Fruit fly (Drosophila melanogaster) whole organism, pupa: ENCODE results near the gene CG46457.

Experiments
- CG10348 ChIP-seq: fragments of 200-800 bp; sonication (Bioruptor generic); IDR thresholded peaks from 2 replicates; pipeline ENCODE4 v1.3.6; 2022; ENCODE audit warnings: missing biosample characterization, missing genetic modification characterization
- CG12605 ChIP-seq: fragments of 200-800 bp; sonication (Bioruptor generic); IDR thresholded peaks from 2 replicates; pipeline ENCODE4 v1.3.6; 2022; ENCODE audit warnings: missing biosample characterization, missing genetic modification characterization
- CG13204 ChIP-seq: fragments of 200-800 bp; sonication (Bioruptor generic); optimal IDR thresholded peaks from 2 replicates; lab custom pipeline; 2018; ENCODE audit warnings: missing biosample characterization, mild to moderate bottlenecking, missing genetic modification characterization, moderate library complexity
- CG14655 ChIP-seq: fragments of 200-800 bp; sonication (Bioruptor generic); optimal IDR thresholded peaks from 3 replicates; lab custom pipeline; 2017; ENCODE audit warnings: mild to moderate bottlenecking, missing biosample characterization, missing genetic modification reagents, missing genetic modification characterization
- CG15710 ChIP-seq: fragments of 200-800 bp; sonication (Bioruptor generic); optimal IDR thresholded peaks from 2 replicates; lab custom pipeline; 2018; ENCODE audit warnings: missing biosample characterization, mild to moderate bottlenecking, missing genetic modification characterization, moderate library complexity
- CG17806 ChIP-seq: fragments of 200-800 bp; sonication (Bioruptor generic); optimal IDR thresholded peaks from 2 replicates; lab custom pipeline; 2018; ENCODE audit warnings: missing biosample characterization, mild to moderate bottlenecking, missing genetic modification characterization, moderate library complexity
- CG32121 ChIP-seq: fragments of 200-800 bp; sonication (Bioruptor generic); IDR thresholded peaks from 2 replicates; pipeline ENCODE4 v1.3.6; 2022; ENCODE audit warnings: missing biosample characterization, missing genetic modification characterization
- CG34367 ChIP-seq: fragments of 200-800 bp; sonication (Bioruptor generic); optimal IDR thresholded peaks from 2 replicates; lab custom pipeline; 2018; ENCODE audit warnings: missing biosample characterization, mild to moderate bottlenecking, missing genetic modification characterization
- CG4496 ChIP-seq: fragments of 200-800 bp; sonication (Bioruptor generic); IDR thresholded peaks from 3 replicates; pipeline ENCODE4 v1.3.6; 2022; ENCODE audit warnings: missing biosample characterization, missing genetic modification characterization
- CG8159 ChIP-seq: fragments of 200-800 bp; sonication (Bioruptor generic); optimal IDR thresholded peaks from 3 replicates; lab custom pipeline; 2018; ENCODE audit warnings: missing biosample characterization, mild to moderate bottlenecking, missing genetic modification characterization, moderate library complexity
- CG8301 ChIP-seq: fragments of 200-800 bp; sonication (Bioruptor generic); optimal IDR thresholded peaks from 2 replicates; lab custom pipeline; 2018; ENCODE audit warnings: missing biosample characterization, mild to moderate bottlenecking, missing genetic modification characterization
- CG9948 ChIP-seq: fragments of 200-800 bp; sonication (Bioruptor generic); optimal IDR thresholded peaks from 2 replicates; lab custom pipeline; 2018; ENCODE audit warnings: missing biosample characterization, mild to moderate bottlenecking, missing genetic modification characterization, moderate library complexity
- D1 ChIP-seq: fragments of 200-800 bp; sonication (Bioruptor generic); optimal IDR thresholded peaks from 2 replicates; lab custom pipeline; 2018; ENCODE audit warnings: missing biosample characterization, mild to moderate bottlenecking, missing genetic modification characterization, moderate library complexity
- EcR ChIP-seq: fragments of 200-800 bp; sonication (Bioruptor generic); optimal IDR thresholded peaks from 3 replicates; lab custom pipeline; 2019; ENCODE audit warnings: missing biosample characterization, missing genetic modification characterization, mild to moderate bottlenecking, moderate library complexity, missing genetic modification reagents
- Ets98B ChIP-seq: fragments of 200-800 bp; sonication (Bioruptor generic); IDR thresholded peaks from 2 replicates; pipeline ENCODE4 v1.3.6; 2022; ENCODE audit warnings: missing biosample characterization, missing genetic modification characterization
- Pif1A ChIP-seq: fragments of 200-800 bp; sonication (Bioruptor generic); optimal IDR thresholded peaks from 3 replicates; lab custom pipeline; 2016; ENCODE audit warnings: missing biosample characterization, missing genetic modification characterization
- Pif1B ChIP-seq: fragments of 200-800 bp; sonication (Bioruptor generic); optimal IDR thresholded peaks from 3 replicates; lab custom pipeline; 2016; ENCODE audit warnings: missing biosample characterization, missing genetic modification characterization
- Snoo ChIP-seq: fragments of 200-800 bp; sonication (Bioruptor generic); optimal IDR thresholded peaks from 3 replicates; lab custom pipeline; 2017; ENCODE audit warnings: missing biosample characterization, mild to moderate bottlenecking, missing genetic modification characterization, inconsistent platforms
- fd96Ca ChIP-seq: fragments of 200-800 bp; sonication (Bioruptor generic); IDR thresholded peaks from 3 replicates; pipeline ENCODE4 v1.3.6; 2022; ENCODE audit warnings: missing biosample characterization, missing genetic modification characterization
- gl ChIP-seq: fragments of 200-800 bp; sonication (Bioruptor generic); optimal IDR thresholded peaks from 2 replicates; lab custom pipeline; 2018; ENCODE audit warnings: missing biosample characterization, mild to moderate bottlenecking, missing genetic modification characterization
- rn ChIP-seq: fragments of 200-800 bp; sonication (Bioruptor generic); IDR thresholded peaks from 2 replicates; pipeline ENCODE4 v1.3.6; 2022; ENCODE audit warnings: missing biosample characterization, missing genetic modification characterization

The CG46457 gene

dm6 chr3R:13547729-13548440 lies 18.7 kb upstream of the CG46457 start:
- TF ChIP-seq Pif1B (no peak), CG12605 (GFP tag; lab: Robert Waterston, UW) (no peak), CG34367 (no peak), CG8301 (tag; lab: Kevin White, UChicago) (no peak), CG9948 (tag; lab: Kevin White, UChicago) (no peak), D1 (no peak), CG14655 (GFP tag; lab: Kevin White, UChicago) (peak; percentile 15), Snoo (no peak), CG8159 (tag; lab: Kevin White, UChicago) (peak; percentile 17)

DNA sequence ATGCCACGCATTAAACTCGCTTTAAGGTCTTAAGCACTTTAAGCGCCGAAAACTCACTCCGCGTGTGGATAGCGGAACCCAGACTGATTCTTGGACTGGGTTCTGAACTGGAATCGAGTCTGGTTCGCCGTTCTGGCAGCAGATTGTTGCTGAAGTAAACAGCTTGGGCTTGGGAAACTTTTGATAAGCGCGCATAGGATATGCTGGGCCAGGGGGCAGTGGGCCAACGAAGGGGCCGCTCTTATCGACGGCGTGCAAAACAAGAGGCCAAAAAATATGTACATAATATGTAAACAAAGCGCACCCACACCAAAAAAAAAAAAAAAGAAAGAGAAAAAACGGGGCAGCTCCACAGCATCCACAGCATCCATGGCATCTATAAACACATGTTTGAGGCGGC lies 16.1 kb upstream of the CG46457 start, which contains the start of gene CG31337:
TSS of gene CG31337 (minus strand) at position 101 of the 400 bp plus-strand sequence.
- no peak for TF ChIP-seq CG12605 (GFP tag; lab: Robert Waterston, UW)
- no peak for TF ChIP-seq CG8301 (tag; lab: Kevin White, UChicago)
- TF ChIP-seq CG8159 (tag; lab: Kevin White, UChicago) = no peak
- TF ChIP-seq CG34367 = no peak
- no peak for TF ChIP-seq EcR (GFP tag; lab: Kevin White, UChicago)
- TF ChIP-seq CG14655 (GFP tag; lab: Kevin White, UChicago) = no peak
- no peak for TF ChIP-seq Pif1B
- no peak for TF ChIP-seq CG10348 (GFP tag; lab: Robert Waterston, UW)
- TF ChIP-seq CG9948 (tag; lab: Kevin White, UChicago) = no peak
- no peak for TF ChIP-seq Snoo
- no peak for TF ChIP-seq rn (GFP tag; lab: Robert Waterston, UW)
- TF ChIP-seq, all 21 proteins: peak for 0

DNA sequence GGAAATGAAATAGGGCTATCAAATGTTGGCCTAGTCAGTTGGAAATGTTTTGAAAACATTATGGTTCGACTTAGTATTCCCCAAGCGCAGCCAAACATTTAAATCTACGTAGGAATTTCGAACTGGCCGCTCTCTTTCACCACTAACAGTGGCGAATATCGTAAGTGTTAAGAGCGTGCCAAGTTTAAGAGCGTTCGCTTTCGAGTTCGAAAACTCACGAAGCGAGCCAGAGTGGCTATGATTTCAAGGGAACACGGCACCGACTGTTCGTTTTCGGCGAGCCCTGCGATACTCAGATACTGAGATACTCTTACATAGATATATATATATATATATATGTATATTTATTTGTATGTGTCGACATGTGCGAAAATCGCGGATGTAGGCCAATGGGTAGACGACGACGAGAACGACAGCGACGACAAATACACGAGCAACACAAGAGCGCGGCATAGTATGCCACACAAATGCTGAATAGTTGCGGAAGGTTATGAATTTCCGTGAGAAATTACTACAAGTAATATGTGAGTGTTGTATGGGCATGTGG lies 9.6 kb upstream of the CG46457 start:
- no peak for TF ChIP-seq CG13204 (GFP tag; lab: Kevin White, UChicago)
- no peak for TF ChIP-seq gl (tag; lab: Kevin White, UChicago)
- no peak for TF ChIP-seq CG10348 (GFP tag; lab: Robert Waterston, UW)
- no peak for TF ChIP-seq CG32121 (GFP tag; lab: Robert Waterston, UW)
- no peak for TF ChIP-seq EcR (GFP tag; lab: Kevin White, UChicago)
- TF ChIP-seq fd96Ca (GFP tag; lab: Robert Waterston, UW) = no peak
- TF ChIP-seq CG34367 = no peak
- TF ChIP-seq CG14655 (GFP tag; lab: Kevin White, UChicago) = no peak
- no peak for TF ChIP-seq CG12605 (GFP tag; lab: Robert Waterston, UW)
- TF ChIP-seq CG9948 (tag; lab: Kevin White, UChicago) = no peak
- no peak for TF ChIP-seq rn (GFP tag; lab: Robert Waterston, UW)
- TF ChIP-seq CG8159 (tag; lab: Kevin White, UChicago) = no peak
- no peak for TF ChIP-seq D1
- TF ChIP-seq CG8301 (tag; lab: Kevin White, UChicago) = no peak
- no peak for TF ChIP-seq Pif1A
- TF ChIP-seq CG17806 (tag; lab: Kevin White, UChicago) = no peak
- no peak for TF ChIP-seq Pif1B
- no peak for TF ChIP-seq CG4496 (GFP tag; lab: Robert Waterston, UW)
- TF ChIP-seq Ets98B (GFP tag; lab: Robert Waterston, UW) = no peak
- TF ChIP-seq CG15710 = no peak

dm6 chr3R:13526638-13527037 lies 2.5 kb downstream of the CG46457 start:
- TF ChIP-seq CG10348 (GFP tag; lab: Robert Waterston, UW) (no peak), CG34367 (no peak), CG8159 (tag; lab: Kevin White, UChicago) (peak; percentile 27), CG15710 (peak; percentile 12), CG17806 (tag; lab: Kevin White, UChicago) (no peak), rn (GFP tag; lab: Robert Waterston, UW) (no peak), EcR (GFP tag; lab: Kevin White, UChicago) (no peak)

dm6 chr3R:13525986-13526385 lies 3.2 kb downstream of the CG46457 start:
- peak; percentile 7 for TF ChIP-seq CG17806 (tag; lab: Kevin White, UChicago)
- no peak for TF ChIP-seq D1
- TF ChIP-seq EcR (GFP tag; lab: Kevin White, UChicago) = peak; percentile 19
- no peak for TF ChIP-seq CG12605 (GFP tag; lab: Robert Waterston, UW)
- peak; percentile 0 for TF ChIP-seq Pif1A
- peak; percentile 48 for TF ChIP-seq CG13204 (GFP tag; lab: Kevin White, UChicago)
- no peak for TF ChIP-seq Pif1B
- peak; percentile 57 for TF ChIP-seq CG15710
- 0 out of 3 replicates have a peak, but pooled peaks have one; percentile 46 for TF ChIP-seq fd96Ca (GFP tag; lab: Robert Waterston, UW)
- peak; percentile 3 for TF ChIP-seq CG8159 (tag; lab: Kevin White, UChicago)
- no peak for TF ChIP-seq rn (GFP tag; lab: Robert Waterston, UW)
- TF ChIP-seq CG9948 (tag; lab: Kevin White, UChicago) = no peak
- no peak for TF ChIP-seq CG32121 (GFP tag; lab: Robert Waterston, UW)
- peak; percentile 1 for TF ChIP-seq CG34367
- TF ChIP-seq CG14655 (GFP tag; lab: Kevin White, UChicago) = no peak
- peak; percentile 1 for TF ChIP-seq Snoo
- no peak for TF ChIP-seq CG8301 (tag; lab: Kevin White, UChicago)
- TF ChIP-seq Ets98B (GFP tag; lab: Robert Waterston, UW) = no peak
- peak; percentile 48; the same call in 1 of the 3 replicates for TF ChIP-seq CG4496 (GFP tag; lab: Robert Waterston, UW)
- TF ChIP-seq gl (tag; lab: Kevin White, UChicago) = no peak
- no peak for TF ChIP-seq CG10348 (GFP tag; lab: Robert Waterston, UW)
